Worm (Caenorhabditis elegans) whole organism, mixed stage, embryonic: Measurements from ENCODE around the gene mig-17.
"Not testable (repeated sequence)": the region's sequence is repeated elsewhere in the genome, so short reads cannot be mapped to it uniquely, and the experiment has no call there.

ENCODE experiments used
- bed-3 ChIP-seq: fragments of 200-800 bp; sonication (Bioruptor generic); optimal IDR thresholded peaks from 3 replicates; lab custom pipeline; 2018; ENCODE audit warnings: mild to moderate bottlenecking, missing genetic modification characterization, moderate library complexity, missing compliant biosample characterization
- blmp-1 ChIP-seq: fragments of 150-350 bp; optimal IDR thresholded peaks from 2 replicates; lab custom pipeline; 2014; ENCODE audit warnings: missing biosample characterization, missing genetic modification characterization
- ceh-39 ChIP-seq: fragments of 150-350 bp; optimal IDR thresholded peaks from 2 replicates; lab custom pipeline; 2014; ENCODE audit warnings: missing biosample characterization, missing genetic modification characterization
- ceh-83 ChIP-seq: fragments of 200-800 bp; sonication (Bioruptor generic); optimal IDR thresholded peaks from 2 replicates; lab custom pipeline; 2018; ENCODE audit warnings: mild to moderate bottlenecking, missing genetic modification characterization, missing compliant biosample characterization
- ces-1 ChIP-seq: fragments of 150-350 bp; optimal IDR thresholded peaks from 2 replicates; lab custom pipeline; 2014; ENCODE audit warnings: missing biosample characterization, missing genetic modification reagents, missing genetic modification characterization
- cnd-1 ChIP-seq: fragments of 200-800 bp; sonication (Bioruptor generic); optimal IDR thresholded peaks from 2 replicates; lab custom pipeline; 2018; ENCODE audit warnings: mild to moderate bottlenecking, missing genetic modification characterization, missing compliant biosample characterization
- drap-1 ChIP-seq: fragments of 200-800 bp; sonication (Bioruptor generic); optimal IDR thresholded peaks from 3 replicates; lab custom pipeline; 2018; ENCODE audit warnings: mild to moderate bottlenecking, missing genetic modification characterization, missing compliant biosample characterization
- elt-1 ChIP-seq: sonication (generic microtip); optimal IDR thresholded peaks from 2 replicates; lab custom pipeline; 2017; ENCODE audit warnings: missing genetic modification characterization, mild to moderate bottlenecking, missing compliant biosample characterization, antibody characterized with exemption, moderate library complexity, borderline replicate concordance; ENCODE audit not compliant: insufficient read depth
- elt-3 ChIP-seq: fragments of 150-350 bp; optimal IDR thresholded peaks from 2 replicates; lab custom pipeline; 2014; ENCODE audit warnings: missing biosample characterization, missing genetic modification characterization
- flh-1 ChIP-seq: fragments of 200-800 bp; sonication (Bioruptor generic); optimal IDR thresholded peaks from 2 replicates; lab custom pipeline; 2018; ENCODE audit warnings: mild to moderate bottlenecking, missing genetic modification characterization, moderate library complexity, missing compliant biosample characterization
- hlh-1 ChIP-seq: fragments of 150-350 bp; optimal IDR thresholded peaks from 2 replicates; lab custom pipeline; 2014; ENCODE audit warnings: missing biosample characterization, missing genetic modification reagents, missing genetic modification characterization
- lin-13 ChIP-seq: fragments of 150-350 bp; optimal IDR thresholded peaks from 2 replicates; lab custom pipeline; 2014; ENCODE audit warnings: missing biosample characterization, missing genetic modification characterization
- lin-32 ChIP-seq: fragments of 200-800 bp; sonication (Bioruptor generic); optimal IDR thresholded peaks from 2 replicates; lab custom pipeline; 2018; ENCODE audit warnings: mild to moderate bottlenecking, missing genetic modification characterization, missing compliant biosample characterization
- lsy-2 ChIP-seq: fragments of 150-350 bp; optimal IDR thresholded peaks from 2 replicates; lab custom pipeline; 2014; ENCODE audit warnings: missing biosample characterization, missing genetic modification characterization
- mab-5 ChIP-seq: fragments of 150-350 bp; optimal IDR thresholded peaks from 2 replicates; lab custom pipeline; 2014; ENCODE audit warnings: missing biosample characterization, missing genetic modification characterization
- mep-1 ChIP-seq: fragments of 150-350 bp; optimal IDR thresholded peaks from 2 replicates; lab custom pipeline; 2017; ENCODE audit warnings: missing biosample characterization, missing genetic modification reagents, missing genetic modification characterization, inconsistent platforms
- mls-2 ChIP-seq: sonication (generic microtip); optimal IDR thresholded peaks from 2 replicates; lab custom pipeline; 2016; ENCODE audit warnings: mild to moderate bottlenecking, missing genetic modification characterization, moderate library complexity, missing compliant biosample characterization
- nhr-12 ChIP-seq: fragments of 150-350 bp; optimal IDR thresholded peaks from 2 replicates; lab custom pipeline; 2014; ENCODE audit warnings: missing biosample characterization, missing genetic modification characterization
- nhr-2 ChIP-seq: fragments of 150-350 bp; optimal IDR thresholded peaks from 2 replicates; lab custom pipeline; 2014; ENCODE audit warnings: missing biosample characterization, missing genetic modification characterization
- nhr-28 ChIP-seq: fragments of 150-350 bp; optimal IDR thresholded peaks from 2 replicates; lab custom pipeline; 2014; ENCODE audit warnings: missing biosample characterization, missing genetic modification characterization
- nhr-76 ChIP-seq: sonication (generic microtip); optimal IDR thresholded peaks from 2 replicates; lab custom pipeline; 2017; ENCODE audit warnings: missing biosample characterization, missing genetic modification characterization
- pha-4 ChIP-seq: fragments of 150-350 bp; optimal IDR thresholded peaks from 2 replicates; lab custom pipeline; 2018; ENCODE audit warnings: missing biosample characterization, missing genetic modification reagents, missing genetic modification characterization
- sem-2 ChIP-seq: fragments of 200-800 bp; sonication (Bioruptor generic); optimal IDR thresholded peaks from 2 replicates; lab custom pipeline; 2018; ENCODE audit warnings: mild to moderate bottlenecking, missing genetic modification characterization, missing compliant biosample characterization
- snpc-4 ChIP-seq: fragments of 150-350 bp; optimal IDR thresholded peaks from 2 replicates; lab custom pipeline; 2014; ENCODE audit warnings: missing biosample characterization, missing genetic modification characterization
- sptf-1 ChIP-seq: sonication (generic microtip); optimal IDR thresholded peaks from 2 replicates; lab custom pipeline; 2017; ENCODE audit warnings: mild to moderate bottlenecking, missing genetic modification characterization, moderate library complexity, missing compliant biosample characterization
- tbx-8 ChIP-seq: fragments of 200-800 bp; sonication (Bioruptor generic); optimal IDR thresholded peaks from 2 replicates; lab custom pipeline; 2018; ENCODE audit warnings: mild to moderate bottlenecking, missing genetic modification characterization, moderate library complexity, missing compliant biosample characterization
- unc-120 ChIP-seq: sonication (generic microtip); optimal IDR thresholded peaks from 2 replicates; lab custom pipeline; 2017; ENCODE audit warnings: missing genetic modification characterization, missing compliant biosample characterization; ENCODE audit not compliant: poor library complexity, severe bottlenecking
- unc-39 ChIP-seq: fragments of 150-350 bp; optimal IDR thresholded peaks from 2 replicates; lab custom pipeline; 2014; ENCODE audit warnings: missing biosample characterization, missing genetic modification characterization
- unc-62 ChIP-seq: fragments of 150-350 bp; optimal IDR thresholded peaks from 2 replicates; lab custom pipeline; 2014; ENCODE audit warnings: missing biosample characterization, missing genetic modification reagents, missing genetic modification characterization
- zip-8 ChIP-seq: fragments of 150-350 bp; optimal IDR thresholded peaks from 2 replicates; lab custom pipeline; 2014; ENCODE audit warnings: missing biosample characterization, missing genetic modification characterization
- ztf-11 ChIP-seq: fragments of 150-350 bp; optimal IDR thresholded peaks from 2 replicates; lab custom pipeline; 2014; ENCODE audit warnings: missing biosample characterization, missing genetic modification characterization

Gene mig-17

ce11 chrV:11472209-11472608 lies 25.7 kb downstream of the mig-17 start, which contains the start of the genes nas-20 and nas-21:
Gene nas-20 (minus strand): TSS chrV:11472309.
Gene nas-21 (plus strand): TSS chrV:11472564.
- no peak for TF ChIP-seq nhr-28 (tag; lab: Kevin White, UChicago)

- TF ChIP-seq lsy-2 (tag; lab: Kevin White, UChicago) (no peak), sptf-1 (tag; lab: Kevin White, UChicago) (no peak), sem-2 (GFP tag; lab: Kevin White, UChicago) (no peak), mls-2 (tag; lab: Kevin White, UChicago) (no peak), nhr-12 (no peak), ceh-39 (no peak), ces-1 (GFP tag; lab: Kevin White, UChicago) (no peak), lin-32 (no peak), unc-62 (GFP tag; lab: Kevin White, UChicago) (no peak), tbx-8 (no peak), flh-1 (GFP tag; lab: Kevin White, UChicago) (no peak), mep-1 (no peak), hlh-1 (tag; lab: Kevin White, UChicago) (no peak), elt-1 (tag; lab: Kevin White, UChicago) (no peak), lin-13 (tag; lab: Kevin White, UChicago) (no peak), nhr-2 (tag; lab: Kevin White, UChicago) (no peak), cnd-1 (tag; lab: Kevin White, UChicago) (no peak), unc-39 (tag; lab: Kevin White, UChicago) (no peak), mab-5 (no peak)
These were observed 27.9 kb downstream of the mig-17 start, which contains the start of gene nas-22 for ce11 chrV:11474399-11474798. Gene nas-22 (plus strand): TSS chrV:11474699.

- TF ChIP-seq unc-39 (tag; lab: Kevin White, UChicago); bed-3 (GFP tag; lab: Kevin White, UChicago); nhr-76 (tag; lab: Kevin White, UChicago): not testable (repeated sequence)
These were observed 29.2 kb downstream of the mig-17 start, which contains the start of gene T11F9.7 for ce11 chrV:11475638-11476037. Gene T11F9.7 (plus strand): TSS chrV:11475938.

- TF ChIP-seq tbx-8 (no peak), mls-2 (tag; lab: Kevin White, UChicago) (no peak), lsy-2 (tag; lab: Kevin White, UChicago) (no peak), sem-2 (GFP tag; lab: Kevin White, UChicago) (no peak)
These were observed 32.9 kb downstream of the mig-17 start, which contains the start of gene T11F9.22 for ce11 chrV:11479406-11479805. Gene T11F9.22 (plus strand): TSS chrV:11479706.

ce11 chrV:11480734-11481133 lies 34.2 kb downstream of the mig-17 start, which contains the start of gene T11F9.14:
Gene T11F9.14 (minus strand): TSS chrV:11480834.
- TF ChIP-seq lin-32; unc-120 (tag; lab: Kevin White, UChicago); snpc-4 (tag; lab: Kevin White, UChicago): not testable (repeated sequence)

- TF ChIP-seq mls-2, lin-13, nhr-76 (tag; lab: Kevin White, UChicago): not testable (repeated sequence)
These were observed 37.2 kb downstream of the mig-17 start, which contains the start of gene col-157 for ce11 chrV:11483580-11484092. Gene col-157 (plus strand): TSS chrV:11484042.

- TF ChIP-seq elt-3 (tag; lab: Kevin White, UChicago) (no peak), elt-1 (tag; lab: Kevin White, UChicago) (no peak), pha-4 (tag; lab: Kevin White, UChicago) (no peak), nhr-12 (no peak), lin-32 (no peak), unc-39 (tag; lab: Kevin White, UChicago) (no peak), unc-120 (tag; lab: Kevin White, UChicago) (no peak), ceh-83 (no peak), sptf-1 (tag; lab: Kevin White, UChicago) (no peak), drap-1 (GFP tag; lab: Kevin White, UChicago) (no peak), tbx-8 (no peak), zip-8 (no peak), nhr-28 (tag; lab: Kevin White, UChicago) (no peak), blmp-1 (tag; lab: Kevin White, UChicago) (no peak), ztf-11 (tag; lab: Kevin White, UChicago) (no peak)
- TF ChIP-seq, all 35 proteins: peak for 0
These were observed 37.9 kb downstream of the mig-17 start for ce11 chrV:11484404-11484803.
